Fruit fly (Drosophila melanogaster) whole organism, embryonic: ENCODE results near the gene Ugt35E1.

Source experiments
- Asciz ChIP-seq: fragments of 200-800 bp; sonication (Bioruptor generic); optimal IDR thresholded peaks from 2 replicates; lab custom pipeline; 2017; ENCODE audit warnings: missing biosample characterization, mild to moderate bottlenecking, missing genetic modification characterization, missing genetic modification reagents
- Atf3 ChIP-seq: fragments of 200-800 bp; sonication (Bioruptor generic); optimal IDR thresholded peaks from 3 replicates; lab custom pipeline; 2016; ENCODE audit warnings: missing biosample characterization, missing genetic modification characterization
- BtbVII ChIP-seq: fragments of 200-800 bp; sonication (Bioruptor generic); optimal IDR thresholded peaks from 3 replicates; lab custom pipeline; 2017; ENCODE audit warnings: missing biosample characterization, mild to moderate bottlenecking, missing genetic modification characterization
- CG12104 ChIP-seq: fragments of 200-800 bp; sonication (Bioruptor generic); optimal IDR thresholded peaks from 3 replicates; lab custom pipeline; 2016; ENCODE audit warnings: missing biosample characterization, missing genetic modification characterization
- CG1233 ChIP-seq: fragments of 200-800 bp; sonication (Bioruptor generic); optimal IDR thresholded peaks from 4 replicates; lab custom pipeline; 2018; ENCODE audit warnings: missing biosample characterization, mild to moderate bottlenecking, missing genetic modification characterization
- CG17186 ChIP-seq: fragments of 200-800 bp; sonication (Bioruptor generic); optimal IDR thresholded peaks from 3 replicates; lab custom pipeline; 2017; ENCODE audit warnings: missing biosample characterization, missing genetic modification reagents, missing genetic modification characterization
- CG18262 ChIP-seq: fragments of 200-800 bp; optimal IDR thresholded peaks from 3 replicates; lab custom pipeline; 2019; ENCODE audit warnings: missing biosample characterization, mild to moderate bottlenecking, missing genetic modification characterization, moderate library complexity
- CG1832 ChIP-seq: fragments of 200-800 bp; sonication (Bioruptor generic); optimal IDR thresholded peaks from 2 replicates; lab custom pipeline; 2017; ENCODE audit warnings: missing biosample characterization, mild to moderate bottlenecking, missing genetic modification characterization, inconsistent platforms
- CG30431 ChIP-seq: fragments of 200-800 bp; sonication (Bioruptor generic); optimal IDR thresholded peaks from 2 replicates; lab custom pipeline; 2017; ENCODE audit warnings: missing biosample characterization, missing genetic modification characterization
- CG31365 ChIP-seq: fragments of 200-800 bp; sonication (Bioruptor generic); optimal IDR thresholded peaks from 2 replicates; lab custom pipeline; 2018; ENCODE audit warnings: missing biosample characterization, mild to moderate bottlenecking, missing genetic modification characterization
- CG4282 ChIP-seq: fragments of 200-800 bp; sonication (Bioruptor generic); optimal IDR thresholded peaks from 2 replicates; lab custom pipeline; 2016; ENCODE audit warnings: missing biosample characterization, missing genetic modification characterization
- CG4404 ChIP-seq: fragments of 200-800 bp; sonication (Bioruptor generic); IDR thresholded peaks from 2 replicates; pipeline ENCODE4 v1.3.6; 2022; ENCODE audit warnings: missing biosample characterization, missing genetic modification characterization
- CG6254 ChIP-seq: fragments of 200-800 bp; sonication (Bioruptor generic); optimal IDR thresholded peaks from 3 replicates; lab custom pipeline; 2017; ENCODE audit warnings: mild to moderate bottlenecking, missing biosample characterization, missing genetic modification reagents, missing genetic modification characterization
- CG8281 ChIP-seq: fragments of 200-800 bp; sonication (Bioruptor generic); optimal IDR thresholded peaks from 2 replicates; lab custom pipeline; 2018; ENCODE audit warnings: missing biosample characterization, mild to moderate bottlenecking, missing genetic modification characterization, moderate library complexity
- CG9817 ChIP-seq: fragments of 200-800 bp; sonication (Bioruptor generic); optimal IDR thresholded peaks from 2 replicates; lab custom pipeline; 2018; ENCODE audit warnings: missing biosample characterization, mild to moderate bottlenecking, missing genetic modification characterization, moderate library complexity
- CHES-1-like ChIP-seq: fragments of 200-800 bp; sonication (Bioruptor generic); optimal IDR thresholded peaks from 2 replicates; lab custom pipeline; 2016; ENCODE audit warnings: missing biosample characterization, missing genetic modification characterization
- Chrac-16 ChIP-seq: fragments of 200-800 bp; sonication (Bioruptor generic); optimal IDR thresholded peaks from 3 replicates; lab custom pipeline; 2016; ENCODE audit warnings: missing biosample characterization, missing genetic modification characterization
- E2f2 ChIP-seq: fragments of 200-800 bp; sonication (Bioruptor generic); IDR thresholded peaks from 2 replicates; pipeline ENCODE4 v1.3.6; 2022; ENCODE audit warnings: missing biosample characterization, missing genetic modification characterization
- Fer2 ChIP-seq: fragments of 200-800 bp; sonication (Bioruptor generic); optimal IDR thresholded peaks from 2 replicates; lab custom pipeline; 2018; ENCODE audit warnings: missing biosample characterization, mild to moderate bottlenecking, missing genetic modification characterization, moderate library complexity
- Fer3 ChIP-seq: fragments of 200-800 bp; sonication (Bioruptor generic); optimal IDR thresholded peaks from 2 replicates; lab custom pipeline; 2018; ENCODE audit warnings: missing biosample characterization, mild to moderate bottlenecking, missing genetic modification characterization, moderate library complexity
- HLH54F ChIP-seq: fragments of 200-800 bp; sonication (Bioruptor generic); optimal IDR thresholded peaks from 3 replicates; lab custom pipeline; 2016; ENCODE audit warnings: missing biosample characterization, missing genetic modification characterization
- Hmx ChIP-seq: fragments of 200-800 bp; sonication (Bioruptor generic); optimal IDR thresholded peaks from 2 replicates; lab custom pipeline; 2016; ENCODE audit warnings: missing biosample characterization, missing genetic modification characterization
- Jarid2 ChIP-seq: fragments of 200-800 bp; sonication (Bioruptor generic); optimal IDR thresholded peaks from 3 replicates; lab custom pipeline; 2017; ENCODE audit warnings: mild to moderate bottlenecking, missing biosample characterization, missing genetic modification reagents, missing genetic modification characterization
- Kr ChIP-seq: fragments of 200-800 bp; sonication (Bioruptor generic); optimal IDR thresholded peaks from 2 replicates; lab custom pipeline; 2017; ENCODE audit warnings: missing biosample characterization, mild to moderate bottlenecking, missing genetic modification characterization
- Lhr ChIP-seq: fragments of 200-800 bp; sonication (Bioruptor generic); optimal IDR thresholded peaks from 3 replicates; lab custom pipeline; 2017; ENCODE audit warnings: mild to moderate bottlenecking, missing biosample characterization, missing genetic modification reagents, missing genetic modification characterization
- MTF-1 ChIP-seq: fragments of 200-800 bp; sonication (Bioruptor generic); optimal IDR thresholded peaks from 2 replicates; lab custom pipeline; 2018; ENCODE audit warnings: missing biosample characterization, mild to moderate bottlenecking, missing genetic modification characterization, borderline replicate concordance
- NFAT ChIP-seq: fragments of 200-800 bp; sonication (Bioruptor generic); IDR thresholded peaks from 2 replicates; pipeline ENCODE4 v1.3.6; 2022; ENCODE audit warnings: missing biosample characterization, missing genetic modification characterization
- Side ChIP-seq: fragments of 200-800 bp; sonication (Bioruptor generic); optimal IDR thresholded peaks from 2 replicates; lab custom pipeline; 2016; ENCODE audit warnings: missing biosample characterization, missing genetic modification characterization
- Stat92E ChIP-seq, 3 experiments: fragments of >200 bp in 2 of 3; fragments of 200-800 bp in 1 of 3; sonication (Bioruptor generic) in 1 of 3; optimal IDR thresholded peaks; 2 replicates each; lab custom pipeline; 2017 to 2019; ENCODE audit warnings: missing biosample characterization in 3 of 3, missing genetic modification characterization in 3 of 3, mild to moderate bottlenecking in 1 of 3, moderate library complexity in 1 of 3
- Vsx1 ChIP-seq: fragments of 200-800 bp; sonication (Bioruptor generic); optimal IDR thresholded peaks from 2 replicates; lab custom pipeline; 2017; ENCODE audit warnings: missing biosample characterization, mild to moderate bottlenecking, missing genetic modification characterization, missing genetic modification reagents
- Xrp1 ChIP-seq: fragments of 200-800 bp; sonication (Bioruptor generic); IDR thresholded peaks from 2 replicates; pipeline ENCODE4 v1.3.6; 2022; ENCODE audit warnings: missing biosample characterization, missing genetic modification characterization
- btn ChIP-seq: fragments of 200-800 bp; sonication (Bioruptor generic); optimal IDR thresholded peaks from 2 replicates; lab custom pipeline; 2016; ENCODE audit warnings: missing biosample characterization, missing genetic modification characterization
- chif ChIP-seq, 2 experiments: fragments of 200-800 bp; sonication (Bioruptor generic); optimal IDR thresholded peaks; 3 replicates each; lab custom pipeline; 2016; ENCODE audit warnings: missing biosample characterization in 2 of 2, missing genetic modification characterization in 2 of 2
- corto ChIP-seq: fragments of 200-800 bp; sonication (Bioruptor generic); optimal IDR thresholded peaks from 2 replicates; lab custom pipeline; 2016; ENCODE audit warnings: missing biosample characterization, mild to moderate bottlenecking, missing genetic modification characterization, moderate library complexity
- dati ChIP-seq: fragments of 200-800 bp; sonication (Bioruptor generic); IDR thresholded peaks from 2 replicates; pipeline ENCODE4 v1.3.6; 2022; ENCODE audit warnings: missing biosample characterization, missing genetic modification characterization
- en ChIP-seq: fragments of 200-800 bp; sonication (Bioruptor generic); optimal IDR thresholded peaks from 2 replicates; lab custom pipeline; 2016; ENCODE audit warnings: missing biosample characterization, missing genetic modification characterization
- esg ChIP-seq: fragments of 200-800 bp; sonication (Bioruptor generic); conservative IDR thresholded peaks from 2 replicates; pipeline ENCODE4 v1.3.6; 2022; ENCODE audit warnings: missing biosample characterization, missing genetic modification characterization
- fd96Cb ChIP-seq: fragments of 200-800 bp; sonication (Bioruptor generic); optimal IDR thresholded peaks from 2 replicates; lab custom pipeline; 2018; ENCODE audit warnings: missing biosample characterization, mild to moderate bottlenecking, missing genetic modification characterization, moderate library complexity
- grn ChIP-seq: fragments of 200-800 bp; sonication (Bioruptor generic); optimal IDR thresholded peaks from 3 replicates; lab custom pipeline; 2017; ENCODE audit warnings: missing biosample characterization, missing genetic modification characterization
- kah ChIP-seq: fragments of 200-800 bp; sonication (Bioruptor generic); optimal IDR thresholded peaks from 2 replicates; lab custom pipeline; 2018; ENCODE audit warnings: missing biosample characterization, mild to moderate bottlenecking, missing genetic modification characterization
- pho ChIP-seq: fragments of 200-800 bp; sonication (Bioruptor generic); optimal IDR thresholded peaks from 2 replicates; lab custom pipeline; 2016; ENCODE audit warnings: missing biosample characterization, missing genetic modification characterization
- pzg ChIP-seq: fragments of 200-800 bp; sonication (Bioruptor generic); optimal IDR thresholded peaks from 3 replicates; lab custom pipeline; 2018; ENCODE audit warnings: missing biosample characterization, mild to moderate bottlenecking, missing genetic modification characterization, moderate library complexity
- ranshi ChIP-seq: fragments of 200-800 bp; sonication (Bioruptor generic); IDR thresholded peaks from 2 replicates; pipeline ENCODE4 v1.3.6; 2022; ENCODE audit warnings: missing biosample characterization, missing genetic modification characterization
- scrt ChIP-seq: fragments of 200-800 bp; sonication (Bioruptor generic); optimal IDR thresholded peaks from 2 replicates; lab custom pipeline; 2018; ENCODE audit warnings: missing biosample characterization, mild to moderate bottlenecking, missing genetic modification characterization, moderate library complexity
- slou ChIP-seq: fragments of 200-800 bp; sonication (Bioruptor generic); optimal IDR thresholded peaks from 3 replicates; lab custom pipeline; 2016; ENCODE audit warnings: missing biosample characterization, missing genetic modification characterization
- sob ChIP-seq: fragments of 200-800 bp; sonication (Bioruptor generic); IDR thresholded peaks from 2 replicates; pipeline ENCODE4 v1.3.6; 2022; ENCODE audit warnings: missing biosample characterization, missing genetic modification characterization
- tio ChIP-seq: fragments of 200-800 bp; sonication (Bioruptor generic); optimal IDR thresholded peaks from 2 replicates; lab custom pipeline; 2017; ENCODE audit warnings: missing biosample characterization, missing genetic modification characterization, inconsistent platforms
- trem ChIP-seq: fragments of 200-800 bp; optimal IDR thresholded peaks from 3 replicates; lab custom pipeline; 2019; ENCODE audit warnings: missing biosample characterization, mild to moderate bottlenecking, missing genetic modification characterization, moderate library complexity
- ttk ChIP-seq: fragments of 200-800 bp; sonication (Bioruptor generic); IDR thresholded peaks from 2 replicates; pipeline ENCODE4 v2.1.2; 2022; ENCODE audit warnings: missing biosample characterization, missing genetic modification characterization

The Ugt35E1 gene

dm6 chr3R:11196648-11197388 is 30.9 kb upstream of the Ugt35E1 start (continued):
- TF ChIP-seq kah (GFP tag; lab: Kevin White, UChicago) (peak; percentile 97), btn (GFP tag; lab: Kevin White, UChicago) (peak; percentile 10), CG30431 (peak; percentile 97), CG18262 (tag; lab: Kevin White, UChicago) (peak; percentile 96), Fer2 (tag; lab: Kevin White, UChicago) (peak; percentile 97), pho (peak; percentile 96), Jarid2 (peak; percentile 91), esg (GFP tag; lab: Robert Waterston, UW) (peak; percentile 99), CG4404 (GFP tag; lab: Robert Waterston, UW) (peak; percentile 97), tio (peak; percentile 96), CG6254 (GFP tag; lab: Kevin White, UChicago) (peak; percentile 94), CG8281 (tag; lab: Kevin White, UChicago) (peak; percentile 93), CG4282 (GFP tag; lab: Kevin White, UChicago) (no peak), scrt (GFP tag; lab: Kevin White, UChicago) (peak; percentile 99), CHES-1-like (GFP tag; lab: Kevin White, UChicago) (peak; percentile 85), MTF-1 (GFP tag; lab: Kevin White, UChicago) (peak; percentile 84), ttk (peak; percentile 98), BtbVII (peak; percentile 98), E2f2 (GFP tag; lab: Robert Waterston, UW) (peak; percentile 87), Lhr (GFP tag; lab: Kevin White, UChicago) (peak; percentile 93), trem (tag; lab: Kevin White, UChicago) (peak; percentile 86), CG12104 (GFP tag; lab: Kevin White, UChicago) (peak; percentile 98), Hmx (peak; percentile 82), CG1832 (GFP tag; lab: Kevin White, UChicago) (no peak), pzg (GFP tag; lab: Kevin White, UChicago) (peak; percentile 4), NFAT (GFP tag; lab: Robert Waterston, UW) (peak; percentile 95), CG17186 (GFP tag; lab: Kevin White, UChicago) (peak; percentile 80), Atf3 (GFP tag; lab: Kevin White, UChicago) (peak; percentile 83), Stat92E (GFP tag; optimal IDR thresholded peaks at IDR 0.05; lab: Kevin White, UChicago) (peak in 1 of 3 experiments; percentile 99), Asciz (peak; percentile 99), HLH54F (GFP tag; lab: Kevin White, UChicago) (peak; percentile 92), Xrp1 (GFP tag; lab: Robert Waterston, UW) (peak; percentile 98), sob (GFP tag; lab: Robert Waterston, UW) (peak; percentile 99), chif (GFP tag; optimal IDR thresholded peaks at IDR 0.05; lab: Kevin White, UChicago) (peak; percentile 69 to 88), corto (peak; percentile 83), Fer3 (peak; percentile 98), Side (GFP tag; lab: Kevin White, UChicago) (peak; percentile 59), CG1233 (GFP tag; lab: Kevin White, UChicago) (peak; percentile 99), dati (GFP tag; lab: Robert Waterston, UW) (peak; percentile 90), CG31365 (tag; lab: Kevin White, UChicago) (peak; percentile 66), ranshi (peak; percentile 97), slou (peak; percentile 98), CG9817 (tag; lab: Kevin White, UChicago) (peak; percentile 98), fd96Cb (tag; lab: Kevin White, UChicago) (peak; percentile 99), Chrac-16 (peak; percentile 92), Kr (no peak), Vsx1 (GFP tag; lab: Kevin White, UChicago) (peak; percentile 96), grn (no peak), en (GFP tag; lab: Kevin White, UChicago) (peak; percentile 31)
